Worm (Caenorhabditis elegans): ENCODE results near the gene laat-1.

The laat-1 gene

ce11 chrII:285627-286550 lies 48.3 kb upstream of the laat-1 start, which contains the start of gene B0432.10 (continued):
- TF ChIP-seq ceh-8 (GFP tag; optimal IDR thresholded peaks at IDR 0.05) (peak; percentile 61), lin-13 (GFP tag; optimal IDR thresholded peaks at IDR 0.05) (peak; percentile 85)

ce11 chrII:283594-283993 lies 46.0 kb upstream of the laat-1 start, which contains the start of gene B0432.9:
Gene B0432.9 (minus strand): TSS chrII:283694.
- TF ChIP-seq nhr-12 (tag; optimal IDR thresholded peaks at IDR 0.05) (no peak), ets-5 (GFP tag; IDR thresholded peaks at IDR 0.05) (no peak), nhr-47 (tag; optimal IDR thresholded peaks at IDR 0.05) (no peak), nhr-76 (tag; optimal IDR thresholded peaks at IDR 0.05) (no peak), efl-3 (GFP tag; optimal IDR thresholded peaks at IDR 0.05) (no peak), swsn-7 (tag; optimal IDR thresholded peaks at IDR 0.05) (no peak), unc-86 (tag; optimal IDR thresholded peaks at IDR 0.05) (no peak)

- TF ChIP-seq vab-15 (tag; optimal IDR thresholded peaks at IDR 0.05) (no peak), mab-9 (GFP tag; IDR thresholded peaks at IDR 0.05) (no peak), pqm-1 (tag; optimal IDR thresholded peaks at IDR 0.05) (no peak), ceh-8 (GFP tag; optimal IDR thresholded peaks at IDR 0.05) (no peak), lin-15B (tag; optimal IDR thresholded peaks at IDR 0.05) (no peak), swsn-7 (tag; optimal IDR thresholded peaks at IDR 0.05) (no peak), nhr-28 (tag; optimal IDR thresholded peaks at IDR 0.05) (no peak), mdl-1 (tag; optimal IDR thresholded peaks at IDR 0.05) (no peak), grh-1 (GFP tag; IDR thresholded peaks at IDR 0.05) (no peak), lin-14 (GFP tag; optimal IDR thresholded peaks at IDR 0.05) (no peak), hlh-4 (tag; optimal IDR thresholded peaks at IDR 0.05) (no peak)
Observed at ce11 chrII:282483-282882, 44.9 kb upstream of the laat-1 start, which contains the start of gene trul-1. Gene trul-1 (minus strand): TSS chrII:282583.

- TF ChIP-seq ztf-11 (tag; optimal IDR thresholded peaks at IDR 0.05) (no peak), lin-14 (GFP tag; optimal IDR thresholded peaks at IDR 0.05) (no peak)
Observed at ce11 chrII:278636-279035, 41.0 kb upstream of the laat-1 start, which contains the start of gene B0432.8. Gene B0432.8 (minus strand): TSS chrII:278736.

ce11 chrII:273872-274271 lies 36.3 kb upstream of the laat-1 start, which contains the start of gene B0432.7:
Gene B0432.7 (minus strand): TSS chrII:273972.
- TF ChIP-seq snpc-4 (tag; optimal IDR thresholded peaks at IDR 0.05), result no peak
- TF ChIP-seq aly-2 (tag; optimal IDR thresholded peaks at IDR 0.05), result no peak
- TF ChIP-seq ceh-63 (GFP tag; optimal IDR thresholded peaks at IDR 0.05), result no peak
- TF ChIP-seq ama-1 (optimal IDR thresholded peaks at IDR 0.05), result no peak
- no peak for TF ChIP-seq nhr-28 (tag; optimal IDR thresholded peaks at IDR 0.05)
- no peak for TF ChIP-seq nhr-19 (GFP tag; conservative IDR thresholded peaks at IDR 0.05)
- no peak for TF ChIP-seq nhr-12 (tag; optimal IDR thresholded peaks at IDR 0.05)
- no peak for TF ChIP-seq rnt-1 (tag; optimal IDR thresholded peaks at IDR 0.05)
- TF ChIP-seq isw-1 (GFP tag; IDR thresholded peaks at IDR 0.05), result no peak
- TF ChIP-seq lin-13 (GFP tag; optimal IDR thresholded peaks at IDR 0.05), result no peak
- no peak for TF ChIP-seq tbx-2 (tag; optimal IDR thresholded peaks at IDR 0.05)
- TF ChIP-seq hlh-4 (tag; optimal IDR thresholded peaks at IDR 0.05), result no peak
- no peak for TF ChIP-seq ces-1 (GFP tag; optimal IDR thresholded peaks at IDR 0.05)

ce11 chrII:264053-264452 lies 26.4 kb upstream of the laat-1 start, which contains the start of gene B0432.14:
Gene B0432.14 (plus strand): TSS chrII:264353.
- TF ChIP-seq lin-14 (GFP tag; optimal IDR thresholded peaks at IDR 0.05), result no peak
- no peak for TF ChIP-seq fkh-10 (GFP tag; optimal IDR thresholded peaks at IDR 0.05)
- no peak for TF ChIP-seq tlp-1 (tag; optimal IDR thresholded peaks at IDR 0.05)
- TF ChIP-seq ztf-11 (tag; optimal IDR thresholded peaks at IDR 0.05), result no peak
- no peak for TF ChIP-seq hlh-17 (GFP tag; optimal IDR thresholded peaks at IDR 0.05; ENCODE audit: borderline replicate concordance)
- no peak for TF ChIP-seq lin-15B (tag; optimal IDR thresholded peaks at IDR 0.05)
- no peak for TF ChIP-seq alr-1 (tag; optimal IDR thresholded peaks at IDR 0.05; ENCODE audit: borderline replicate concordance)
- no peak for TF ChIP-seq egl-27 (tag; optimal IDR thresholded peaks at IDR 0.05)

Data from whole organism, L1 larva.